Worm (Caenorhabditis elegans) whole organism, young adult: Measurements from ENCODE around the gene W06A7.2.

Source experiments
- B0019.2 ChIP-seq: fragments of 200-800 bp; sonication (Bioruptor generic); conservative IDR thresholded peaks from 2 replicates; pipeline ENCODE4 v1.3.6; 2022; ENCODE audit warnings: missing genetic modification reagents, missing genetic modification characterization, missing compliant biosample characterization
- B0035.1 ChIP-seq: sonication (generic microtip); optimal IDR thresholded peaks from 2 replicates; lab custom pipeline; 2016; ENCODE audit warnings: missing genetic modification characterization, mild to moderate bottlenecking, missing compliant biosample characterization, missing genotype, missing genetic modification reagents
- B0261.1 ChIP-seq: sonication (generic microtip); optimal IDR thresholded peaks from 2 replicates; lab custom pipeline; 2016; ENCODE audit warnings: mild to moderate bottlenecking, missing genetic modification characterization, moderate library complexity, missing compliant biosample characterization
- C17E4.6 ChIP-seq: fragments of 200-800 bp; sonication (Bioruptor generic); IDR thresholded peaks from 2 replicates; pipeline ENCODE4 v1.3.6; 2022; ENCODE audit warnings: missing genetic modification reagents, missing genetic modification characterization, missing compliant biosample characterization
- F49E8.2 ChIP-seq: sonication (generic microtip); optimal IDR thresholded peaks from 3 replicates; lab custom pipeline; 2017; ENCODE audit warnings: missing genetic modification characterization, mild to moderate bottlenecking, missing compliant biosample characterization, antibody characterized with exemption, moderate library complexity; ENCODE audit not compliant: insufficient read depth
- F55B11.4 ChIP-seq: sonication (generic microtip); optimal IDR thresholded peaks from 2 replicates; lab custom pipeline; 2016; ENCODE audit warnings: missing compliant biosample characterization, missing genetic modification characterization, borderline replicate concordance; ENCODE audit not compliant: insufficient read depth
- F57A8.1 ChIP-seq: fragments of 200-800 bp; sonication (Bioruptor generic); optimal IDR thresholded peaks from 2 replicates; lab custom pipeline; 2018; ENCODE audit warnings: mild to moderate bottlenecking, missing genetic modification characterization, moderate library complexity, missing compliant biosample characterization
- Y53G8AR.9 ChIP-seq: fragments of 200-800 bp; sonication (Bioruptor generic); conservative IDR thresholded peaks from 2 replicates; pipeline ENCODE4 v1.3.6; 2022; ENCODE audit warnings: missing genetic modification reagents, missing genetic modification characterization, missing compliant biosample characterization
- Y56A3A.18 ChIP-seq: fragments of 200-800 bp; sonication (Bioruptor generic); IDR thresholded peaks from 2 replicates; pipeline ENCODE4 v1.3.6; 2022; ENCODE audit warnings: missing genetic modification reagents, missing genetic modification characterization, missing compliant biosample characterization
- ama-1 ChIP-seq, 3 experiments: fragments of 150-350 bp in 1 of 3; sonication (generic microtip) in 2 of 3; optimal IDR thresholded peaks; 2 replicates each; lab custom pipeline; 2014 to 2018; ENCODE audit warnings: missing biosample characterization in 2 of 3, missing genetic modification characterization in 2 of 3, missing genetic modification reagents in 2 of 3
- attf-5 ChIP-seq: fragments of 200-800 bp; sonication (Bioruptor generic); optimal IDR thresholded peaks from 2 replicates; lab custom pipeline; 2018; ENCODE audit warnings: mild to moderate bottlenecking, missing genetic modification characterization, missing compliant biosample characterization
- ccch-3 ChIP-seq: fragments of 200-800 bp; sonication (Bioruptor generic); optimal IDR thresholded peaks from 2 replicates; lab custom pipeline; 2018; ENCODE audit warnings: mild to moderate bottlenecking, missing genetic modification characterization, missing compliant biosample characterization
- ceh-40 ChIP-seq: fragments of 200-800 bp; sonication (Bioruptor generic); IDR thresholded peaks from 2 replicates; pipeline ENCODE4 v1.3.6; 2022; ENCODE audit warnings: missing genetic modification characterization, missing compliant biosample characterization
- ceh-58 ChIP-seq: fragments of 200-800 bp; sonication (Bioruptor generic); IDR thresholded peaks from 2 replicates; pipeline ENCODE4 v1.3.6; 2022; ENCODE audit warnings: missing genetic modification characterization, missing compliant biosample characterization
- ceh-91 ChIP-seq: fragments of 200-800 bp; sonication (Bioruptor generic); IDR thresholded peaks from 2 replicates; pipeline ENCODE4 v1.3.6; 2022; ENCODE audit warnings: missing genetic modification reagents, missing genetic modification characterization, missing compliant biosample characterization
- dpff-1 ChIP-seq: sonication (generic microtip); optimal IDR thresholded peaks from 2 replicates; lab custom pipeline; 2017; ENCODE audit warnings: mild to moderate bottlenecking, missing genetic modification characterization, missing compliant biosample characterization
- egrh-3 ChIP-seq: fragments of 200-800 bp; sonication (Bioruptor generic); IDR thresholded peaks from 2 replicates; pipeline ENCODE4 v1.3.6; 2022; ENCODE audit warnings: missing genetic modification reagents, missing genetic modification characterization, missing compliant biosample characterization
- gei-17 ChIP-seq: fragments of 200-800 bp; sonication (Bioruptor generic); optimal IDR thresholded peaks from 2 replicates; lab custom pipeline; 2018; ENCODE audit warnings: mild to moderate bottlenecking, missing genetic modification characterization, missing compliant biosample characterization
- him-1 ChIP-seq: sonication (generic microtip); optimal IDR thresholded peaks from 2 replicates; lab custom pipeline; 2016; ENCODE audit warnings: missing genotype, missing genetic modification reagents, missing genetic modification characterization, missing compliant biosample characterization
- hlh-26 ChIP-seq: fragments of 200-800 bp; sonication (Bioruptor generic); conservative IDR thresholded peaks from 2 replicates; pipeline ENCODE4 v1.3.6; 2022; ENCODE audit warnings: missing genetic modification reagents, missing genetic modification characterization, missing compliant biosample characterization
- hsf-1 ChIP-seq: fragments of 200-800 bp; sonication (Bioruptor generic); IDR thresholded peaks from 2 replicates; pipeline ENCODE4 v1.3.6; 2022; ENCODE audit warnings: missing genetic modification reagents, missing genetic modification characterization, missing compliant biosample characterization
- let-607 ChIP-seq, 2 experiments: fragments of 200-800 bp in 1 of 2; sonication (Bioruptor generic) in 1 of 2; sonication (generic microtip) in 1 of 2; optimal IDR thresholded peaks; 2 replicates each; lab custom pipeline; 2016 to 2018; ENCODE audit warnings: mild to moderate bottlenecking in 2 of 2, missing compliant biosample characterization in 2 of 2, missing genetic modification characterization in 2 of 2, moderate library complexity in 2 of 2, missing genotype in 1 of 2
- lin-35 ChIP-seq, 3 experiments: fragments of 150-350 bp in 2 of 3; sonication (generic microtip) in 1 of 3; optimal IDR thresholded peaks; 2 replicates each; lab custom pipeline; 2014 to 2018; ENCODE audit warnings: missing biosample characterization in 3 of 3, missing genetic modification characterization in 3 of 3, missing genetic modification reagents in 3 of 3
- lir-1 ChIP-seq: fragments of 200-800 bp; sonication (Bioruptor generic); conservative IDR thresholded peaks from 2 replicates; pipeline ENCODE4 v1.3.6; 2022; ENCODE audit warnings: missing genetic modification reagents, missing genetic modification characterization, missing compliant biosample characterization
- lsl-1 ChIP-seq: fragments of 200-800 bp; sonication (Bioruptor generic); optimal IDR thresholded peaks from 2 replicates; lab custom pipeline; 2018; ENCODE audit warnings: mild to moderate bottlenecking, missing genetic modification characterization, moderate library complexity, missing compliant biosample characterization
- madf-8 ChIP-seq: fragments of 200-800 bp; sonication (Bioruptor generic); conservative IDR thresholded peaks from 2 replicates; pipeline ENCODE4 v1.3.6; 2022; ENCODE audit warnings: missing genetic modification reagents, missing genetic modification characterization, missing compliant biosample characterization
- mcd-1 ChIP-seq: fragments of 200-800 bp; sonication (Bioruptor generic); IDR thresholded peaks from 2 replicates; pipeline ENCODE4 v1.3.6; 2022; ENCODE audit warnings: missing genetic modification reagents, missing genetic modification characterization, missing compliant biosample characterization
- mes-4 ChIP-seq: sonication (generic microtip); optimal IDR thresholded peaks from 2 replicates; lab custom pipeline; 2016; ENCODE audit warnings: missing genotype, missing genetic modification characterization, missing compliant biosample characterization
- mxl-1 ChIP-seq: sonication (generic microtip); optimal IDR thresholded peaks from 2 replicates; lab custom pipeline; 2016; ENCODE audit warnings: missing genetic modification characterization, missing compliant biosample characterization
- nhr-179 ChIP-seq: sonication (generic microtip); optimal IDR thresholded peaks from 2 replicates; lab custom pipeline; 2016; ENCODE audit warnings: mild to moderate bottlenecking, missing genetic modification characterization, missing compliant biosample characterization
- rcor-1 ChIP-seq: fragments of 200-800 bp; sonication (Bioruptor generic); IDR thresholded peaks from 2 replicates; pipeline ENCODE4 v1.3.6; 2022; ENCODE audit warnings: missing genetic modification reagents, missing genetic modification characterization, missing compliant biosample characterization
- rec-8 ChIP-seq, 2 experiments: sonication (generic microtip); optimal IDR thresholded peaks; 2 replicates each; lab custom pipeline; 2016; ENCODE audit warnings: mild to moderate bottlenecking in 2 of 2, missing genetic modification characterization in 2 of 2, missing genetic modification reagents in 2 of 2, missing genotype in 2 of 2, missing biosample characterization in 1 of 2, missing compliant biosample characterization in 1 of 2, moderate library complexity in 1 of 2
- rpc-1 ChIP-seq, 2 experiments: fragments of 150-350 bp in 1 of 2; sonication (generic microtip) in 1 of 2; optimal IDR thresholded peaks; 2 replicates each; lab custom pipeline; 2014 to 2018; ENCODE audit warnings: missing biosample characterization in 1 of 2, missing genetic modification characterization in 1 of 2, missing genetic modification reagents in 1 of 2, missing genotype in 1 of 2
- sdz-38 ChIP-seq: sonication (generic microtip); optimal IDR thresholded peaks from 2 replicates; lab custom pipeline; 2016; ENCODE audit warnings: missing genotype, missing genetic modification characterization, missing compliant biosample characterization
- sea-2 ChIP-seq: fragments of 200-800 bp; sonication (Bioruptor generic); IDR thresholded peaks from 2 replicates; pipeline ENCODE4 v1.3.6; 2022; ENCODE audit warnings: missing genetic modification characterization, missing compliant biosample characterization
- snpc-4 ChIP-seq, 5 experiments: fragments of 150-350 bp in 1 of 5; sonication (generic microtip) in 4 of 5; optimal IDR thresholded peaks; 2 replicates each; lab custom pipeline; 2014 to 2018; ENCODE audit warnings: missing genetic modification characterization in 5 of 5, missing biosample characterization in 3 of 5, antibody characterized with exemption in 2 of 5, mild to moderate bottlenecking in 2 of 5, missing compliant biosample characterization in 2 of 5, missing genotype in 2 of 5, moderate library complexity in 2 of 5, missing genetic modification reagents in 1 of 5
- somi-1 ChIP-seq: fragments of 200-800 bp; sonication (Bioruptor generic); optimal IDR thresholded peaks from 2 replicates; lab custom pipeline; 2018; ENCODE audit warnings: mild to moderate bottlenecking, missing genetic modification characterization, missing compliant biosample characterization
- sptf-2 ChIP-seq: fragments of 200-800 bp; sonication (Bioruptor generic); optimal IDR thresholded peaks from 2 replicates; lab custom pipeline; 2018; ENCODE audit warnings: mild to moderate bottlenecking, missing genetic modification characterization, missing compliant biosample characterization
- tbp1 ChIP-seq: fragments of 200-800 bp; sonication (Bioruptor generic); optimal IDR thresholded peaks from 2 replicates; lab custom pipeline; 2018; ENCODE audit warnings: mild to moderate bottlenecking, missing genetic modification characterization, missing compliant biosample characterization
- tlf-1 ChIP-seq: fragments of 200-800 bp; sonication (Bioruptor generic); optimal IDR thresholded peaks from 2 replicates; lab custom pipeline; 2018; ENCODE audit warnings: mild to moderate bottlenecking, missing genetic modification characterization, missing compliant biosample characterization
- zfh-2 ChIP-seq: fragments of 200-800 bp; sonication (Bioruptor generic); conservative IDR thresholded peaks from 2 replicates; pipeline ENCODE4 v1.3.6; 2022; ENCODE audit warnings: missing genetic modification reagents, missing genetic modification characterization, missing compliant biosample characterization
- ztf-26 ChIP-seq: sonication (generic microtip); optimal IDR thresholded peaks from 2 replicates; lab custom pipeline; 2017; ENCODE audit warnings: missing genetic modification characterization, missing compliant biosample characterization
- ztf-28 ChIP-seq: fragments of 200-800 bp; sonication (Bioruptor generic); IDR thresholded peaks from 2 replicates; pipeline ENCODE4 v1.3.6; 2022; ENCODE audit warnings: missing genetic modification reagents, missing genetic modification characterization, missing compliant biosample characterization
- ztf-6 ChIP-seq: fragments of 200-800 bp; sonication (Bioruptor generic); IDR thresholded peaks from 2 replicates; pipeline ENCODE4 v1.3.6; 2022; ENCODE audit warnings: missing genetic modification reagents, missing genetic modification characterization, missing compliant biosample characterization

W06A7.2 gene

DNA sequence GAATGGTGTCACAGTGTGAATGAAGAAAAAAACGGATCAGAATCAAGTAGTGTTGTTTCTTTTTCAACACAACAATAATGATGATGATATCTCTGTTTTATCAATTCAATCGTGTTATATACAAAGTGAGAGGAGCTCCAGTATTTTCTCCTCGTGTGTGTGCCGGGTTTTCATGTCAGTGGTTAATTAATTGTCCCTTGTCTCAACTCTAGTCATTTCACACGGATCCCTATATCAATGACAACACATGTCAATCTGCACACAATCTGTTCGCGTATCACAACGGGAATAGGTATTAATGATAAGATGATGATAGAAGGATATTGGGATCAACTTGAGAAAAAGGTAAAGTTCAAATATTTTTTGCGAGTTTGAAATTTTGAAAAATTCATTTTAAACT, 21.3 kb upstream of the W06A7.2 start:
- TF ChIP-seq dpff-1 (tag; lab: Kevin White, UChicago) = no peak
- TF ChIP-seq gei-17 (GFP tag; lab: Kevin White, UChicago) = no peak
- no peak for TF ChIP-seq Y53G8AR.9 (GFP tag; lab: Robert Waterston, UW)
- TF ChIP-seq egrh-3 (GFP tag; lab: Robert Waterston, UW) = no peak
- TF ChIP-seq ceh-58 = no peak
- no peak for TF ChIP-seq Y56A3A.18 (GFP tag; lab: Robert Waterston, UW)

ce11 chrV:14806204-14806737, 15.4 kb upstream of the W06A7.2 start:
- no peak for TF ChIP-seq let-607 (tag; optimal IDR thresholded peaks at IDR 0.05; lab: Kevin White, UChicago)
- no peak for TF ChIP-seq madf-8 (GFP tag; lab: Robert Waterston, UW)
- no peak for TF ChIP-seq F49E8.2 (tag; lab: Kevin White, UChicago)
- no peak for TF ChIP-seq ceh-58
- TF ChIP-seq F55B11.4 (tag; lab: Kevin White, UChicago) = no peak
- no peak for TF ChIP-seq somi-1
- no peak for TF ChIP-seq ztf-28 (GFP tag; lab: Robert Waterston, UW)
- no peak for TF ChIP-seq F57A8.1
- no peak for TF ChIP-seq lin-35 (GFP tag; optimal IDR thresholded peaks at IDR 0.05; lab: Kevin White, UChicago)
- TF ChIP-seq nhr-179 (tag; lab: Kevin White, UChicago) = no peak
- no peak for TF ChIP-seq sdz-38 (tag; lab: Kevin White, UChicago)
- no peak for TF ChIP-seq tbp1 (GFP tag; lab: Kevin White, UChicago)
- no peak for TF ChIP-seq mes-4
- no peak for TF ChIP-seq ccch-3
- TF ChIP-seq B0019.2 (GFP tag; lab: Robert Waterston, UW) = no peak
- no peak for TF ChIP-seq sptf-2 (GFP tag; lab: Kevin White, UChicago)

DNA sequence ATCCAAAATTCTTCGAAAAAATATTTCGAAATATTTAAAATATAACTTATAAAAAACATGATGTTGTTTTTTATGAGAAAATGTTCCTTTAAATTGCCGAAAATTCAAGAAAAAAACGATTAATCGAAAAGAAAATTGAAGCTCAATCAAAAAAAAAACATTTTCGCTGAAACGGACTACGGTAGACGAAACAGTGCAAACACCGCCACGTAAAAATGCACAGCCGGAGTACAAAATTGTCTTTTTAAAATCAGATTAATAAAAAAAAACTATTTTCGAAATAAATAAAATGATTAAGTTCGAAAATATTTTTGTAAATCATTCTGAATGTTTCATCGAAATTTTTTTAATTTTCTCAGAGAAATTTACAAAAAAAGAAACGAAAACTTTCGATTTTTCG, 8.1 kb upstream of the W06A7.2 start:
- TF ChIP-seq B0261.1 (tag; lab: Kevin White, UChicago) = no peak
- TF ChIP-seq C17E4.6 = no peak
- TF ChIP-seq rec-8 (tag; optimal IDR thresholded peaks at IDR 0.05; lab: Kevin White, UChicago) = no peak
- no peak for TF ChIP-seq hsf-1 (GFP tag; lab: Robert Waterston, UW)
- TF ChIP-seq sea-2 (GFP tag; lab: Robert Waterston, UW) = no peak
- no peak for TF ChIP-seq madf-8 (GFP tag; lab: Robert Waterston, UW)
- TF ChIP-seq rcor-1 (GFP tag; lab: Robert Waterston, UW) = no peak
- no peak for TF ChIP-seq attf-5
- no peak for TF ChIP-seq him-1 (tag; lab: Kevin White, UChicago)
- no peak for TF ChIP-seq gei-17 (GFP tag; lab: Kevin White, UChicago)
- no peak for TF ChIP-seq mxl-1 (tag; lab: Kevin White, UChicago)
- no peak for TF ChIP-seq ztf-6 (GFP tag; lab: Robert Waterston, UW)
- no peak for TF ChIP-seq snpc-4 (GFP tag; optimal IDR thresholded peaks at IDR 0.05; lab: Kevin White, UChicago)
- no peak for TF ChIP-seq snpc-4 (tag; optimal IDR thresholded peaks at IDR 0.05; lab: Kevin White, UChicago)
- TF ChIP-seq lsl-1 = no peak
- no peak for TF ChIP-seq ceh-58

DNA sequence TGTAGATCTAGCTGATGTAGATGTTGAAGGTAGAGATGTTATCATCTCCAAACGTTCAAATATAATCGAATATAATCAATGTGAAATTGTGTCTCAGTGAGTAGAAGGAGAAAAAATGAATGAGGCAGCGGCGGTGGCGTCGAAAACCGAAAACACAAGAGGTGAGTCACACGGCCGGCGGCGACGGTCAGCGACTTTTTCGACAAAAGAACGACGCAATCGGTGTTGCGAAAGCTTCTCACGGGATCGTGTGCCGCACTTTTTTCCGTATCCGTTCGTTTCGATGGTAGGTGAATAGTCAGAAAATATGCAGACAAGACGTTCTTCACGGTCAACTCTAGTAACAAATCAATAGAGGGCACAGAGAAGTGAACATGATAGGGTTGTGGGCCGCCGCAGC, 6.2 kb upstream of the W06A7.2 start, which contains the start of gene rin-1:
Gene rin-1, minus strand, starts transcription at position 101 of the 400 bp plus-strand sequence.
- TF ChIP-seq tlf-1 (GFP tag; lab: Kevin White, UChicago) = no peak
- TF ChIP-seq zfh-2 (GFP tag; lab: Robert Waterston, UW) = no peak; the same call in 1 of the 2 replicates
- TF ChIP-seq hlh-26 = no peak
- no peak for TF ChIP-seq mcd-1 (GFP tag; lab: Robert Waterston, UW)
- no peak for TF ChIP-seq ztf-26
- no peak for TF ChIP-seq ceh-40 (GFP tag; lab: Robert Waterston, UW)
- TF ChIP-seq lir-1 (GFP tag; lab: Robert Waterston, UW) = no peak
- TF ChIP-seq ama-1 (optimal IDR thresholded peaks at IDR 0.05; lab: Kevin White, UChicago) = no peak
- no peak for TF ChIP-seq ama-1 (GFP tag; optimal IDR thresholded peaks at IDR 0.05; lab: Kevin White, UChicago)
- TF ChIP-seq ceh-91 = no peak
- TF ChIP-seq B0035.1 (tag; lab: Kevin White, UChicago) = no peak
- TF ChIP-seq rpc-1 (optimal IDR thresholded peaks at IDR 0.05; lab: Kevin White, UChicago) = no peak
- TF ChIP-seq rpc-1 (tag; optimal IDR thresholded peaks at IDR 0.05; lab: Kevin White, UChicago) = no peak
